Worm (Caenorhabditis elegans) whole organism, L4 larva: ENCODE data around the gene T11G6.3.

Source experiments
- D1046.2 ChIP-seq: fragments of 200-800 bp; sonication (Bioruptor generic); IDR thresholded peaks from 2 replicates; pipeline ENCODE4 v1.3.6; 2022; ENCODE audit warnings: missing genetic modification characterization, missing compliant biosample characterization
- F10B5.3 ChIP-seq: sonication (generic microtip); optimal IDR thresholded peaks from 2 replicates; lab custom pipeline; 2016; ENCODE audit warnings: mild to moderate bottlenecking, missing genetic modification characterization, missing compliant biosample characterization
- F37D6.2 ChIP-seq: sonication (generic microtip); optimal IDR thresholded peaks from 2 replicates; lab custom pipeline; 2016; ENCODE audit warnings: mild to moderate bottlenecking, missing genetic modification characterization, missing compliant biosample characterization
- F49E8.2 ChIP-seq: sonication (generic microtip); optimal IDR thresholded peaks from 2 replicates; lab custom pipeline; 2016; ENCODE audit warnings: missing compliant biosample characterization, mild to moderate bottlenecking, missing genetic modification characterization, borderline replicate concordance
- R02D3.7 ChIP-seq: fragments of 150-350 bp; sonication (generic microtip); optimal IDR thresholded peaks from 3 replicates; lab custom pipeline; 2014; ENCODE audit warnings: missing biosample characterization, missing genetic modification characterization
- Y105C5A.15 ChIP-seq: fragments of 200-800 bp; sonication (Bioruptor generic); IDR thresholded peaks from 2 replicates; pipeline ENCODE4 v1.3.6; 2022; ENCODE audit warnings: missing genetic modification characterization, missing compliant biosample characterization
- ZK337.2 ChIP-seq: fragments of 200-800 bp; sonication (Bioruptor generic); IDR thresholded peaks from 2 replicates; pipeline ENCODE4 v1.3.6; 2022; ENCODE audit warnings: missing genetic modification reagents, missing genetic modification characterization, missing compliant biosample characterization
- ZK546.5 ChIP-seq, 2 experiments: sonication (generic microtip); optimal IDR thresholded peaks; 2 replicates each; lab custom pipeline; 2017; ENCODE audit warnings: missing biosample characterization in 2 of 2, missing genetic modification characterization in 2 of 2
- aha-1 ChIP-seq: fragments of 150-350 bp; peaks from one replicate; lab custom pipeline; 2014; ENCODE audit warnings: missing biosample characterization, missing genetic modification characterization
- ceh-32 ChIP-seq: sonication (generic microtip); optimal IDR thresholded peaks from 2 replicates; lab custom pipeline; 2016; ENCODE audit warnings: mild to moderate bottlenecking, missing genetic modification characterization, missing compliant biosample characterization; ENCODE audit not compliant: poor library complexity
- ceh-62 ChIP-seq: sonication (generic microtip); optimal IDR thresholded peaks from 2 replicates; lab custom pipeline; 2017; ENCODE audit warnings: missing biosample characterization, missing genetic modification characterization
- ceh-82 ChIP-seq: sonication (generic microtip); optimal IDR thresholded peaks from 2 replicates; lab custom pipeline; 2017; ENCODE audit warnings: missing biosample characterization, missing genetic modification characterization
- daf-16 ChIP-seq, 3 experiments: sonication (generic microtip); optimal IDR thresholded peaks; 2 replicates each; lab custom pipeline; 2016 to 2017; ENCODE audit warnings: missing genetic modification characterization in 3 of 3, missing genetic modification reagents in 3 of 3, mild to moderate bottlenecking in 2 of 3, missing compliant biosample characterization in 2 of 3, missing biosample characterization in 1 of 3, moderate library complexity in 1 of 3
- dmd-8 ChIP-seq: fragments of 200-800 bp; sonication (Bioruptor generic); IDR thresholded peaks from 2 replicates; pipeline ENCODE4 v1.3.6; 2022; ENCODE audit warnings: missing genetic modification characterization, missing compliant biosample characterization
- dmd-9 ChIP-seq: fragments of 200-800 bp; sonication (Bioruptor generic); IDR thresholded peaks from 2 replicates; pipeline ENCODE4 v1.3.6; 2022; ENCODE audit warnings: missing genetic modification reagents, missing genetic modification characterization, missing compliant biosample characterization
- dpl-1 ChIP-seq: fragments of 150-350 bp; optimal IDR thresholded peaks from 2 replicates; lab custom pipeline; 2014; ENCODE audit warnings: missing biosample characterization, missing genetic modification reagents, missing genetic modification characterization
- duxl-1 ChIP-seq: sonication (generic microtip); optimal IDR thresholded peaks from 2 replicates; lab custom pipeline; 2016; ENCODE audit warnings: mild to moderate bottlenecking, missing genetic modification characterization, moderate library complexity, missing compliant biosample characterization; ENCODE audit not compliant: poor library complexity
- dve-1 ChIP-seq: sonication (generic microtip); optimal IDR thresholded peaks from 2 replicates; lab custom pipeline; 2017; ENCODE audit warnings: antibody characterized with exemption, mild to moderate bottlenecking, missing genetic modification characterization, missing compliant biosample characterization; ENCODE audit not compliant: insufficient read depth
- egl-27 ChIP-seq: sonication (generic microtip); optimal IDR thresholded peaks from 3 replicates; lab custom pipeline; 2017; ENCODE audit warnings: missing biosample characterization, missing genetic modification reagents, missing genetic modification characterization
- fkh-10 ChIP-seq: fragments of 150-350 bp; optimal IDR thresholded peaks from 2 replicates; lab custom pipeline; 2014; ENCODE audit warnings: missing biosample characterization, missing genetic modification reagents, missing genetic modification characterization
- gei-8 ChIP-seq: fragments of 200-800 bp; sonication (Bioruptor generic); optimal IDR thresholded peaks from 2 replicates; lab custom pipeline; 2018; ENCODE audit warnings: mild to moderate bottlenecking, missing genetic modification characterization, missing compliant biosample characterization
- hif-1 ChIP-seq, 2 experiments: sonication (generic microtip); optimal IDR thresholded peaks; 2 replicates each; lab custom pipeline; 2016 to 2017; ENCODE audit warnings: missing compliant biosample characterization in 2 of 2, missing genetic modification characterization in 2 of 2, missing genetic modification reagents in 2 of 2, missing genotype in 2 of 2, mild to moderate bottlenecking in 1 of 2
- hlh-30 ChIP-seq: sonication (generic microtip); optimal IDR thresholded peaks from 2 replicates; lab custom pipeline; 2017; ENCODE audit warnings: antibody characterized with exemption, mild to moderate bottlenecking, missing genetic modification characterization, missing compliant biosample characterization; ENCODE audit not compliant: insufficient read depth
- jun-1 ChIP-seq: fragments of 150-350 bp; optimal IDR thresholded peaks from 2 replicates; lab custom pipeline; 2014; ENCODE audit warnings: missing biosample characterization, missing genetic modification reagents, missing genetic modification characterization
- lin-1 ChIP-seq: fragments of 200-800 bp; sonication (Bioruptor generic); IDR thresholded peaks from 2 replicates; pipeline ENCODE4 v1.3.6; 2022; ENCODE audit warnings: missing genetic modification reagents, missing genetic modification characterization, missing compliant biosample characterization
- lin-13 ChIP-seq: fragments of 150-350 bp; optimal IDR thresholded peaks from 2 replicates; lab custom pipeline; 2014; ENCODE audit warnings: missing biosample characterization, missing genetic modification reagents, missing genetic modification characterization
- lin-29 ChIP-seq: fragments of 200-800 bp; sonication (Bioruptor generic); IDR thresholded peaks from 2 replicates; pipeline ENCODE4 v1.3.6; 2022; ENCODE audit warnings: missing genetic modification reagents, missing genetic modification characterization, missing compliant biosample characterization
- lin-38 ChIP-seq: fragments of 200-800 bp; sonication (Bioruptor generic); IDR thresholded peaks from 2 replicates; pipeline ENCODE4 v1.3.6; 2022; ENCODE audit warnings: missing genetic modification reagents, missing genetic modification characterization, missing compliant biosample characterization
- lin-39 ChIP-seq: fragments of 150-350 bp; optimal IDR thresholded peaks from 2 replicates; lab custom pipeline; 2014; ENCODE audit warnings: missing biosample characterization, missing genetic modification reagents, missing genetic modification characterization
- lir-3 ChIP-seq: sonication (generic microtip); optimal IDR thresholded peaks from 2 replicates; lab custom pipeline; 2016; ENCODE audit warnings: mild to moderate bottlenecking, missing genetic modification characterization, missing compliant biosample characterization
- lsy-2 ChIP-seq, 2 experiments: fragments of 150-350 bp in 1 of 2; sonication (generic microtip) in 1 of 2; optimal IDR thresholded peaks; 2 replicates each; lab custom pipeline; 2014 to 2017; ENCODE audit warnings: missing biosample characterization in 2 of 2, missing genetic modification characterization in 2 of 2
- mdt-29 ChIP-seq: fragments of 200-800 bp; sonication (Bioruptor generic); IDR thresholded peaks from 2 replicates; pipeline ENCODE4 v1.3.6; 2022; ENCODE audit warnings: missing genetic modification reagents, missing genetic modification characterization, missing compliant biosample characterization
- mep-1 ChIP-seq: fragments of 150-350 bp; sonication (generic microtip); optimal IDR thresholded peaks from 3 replicates; lab custom pipeline; 2014; ENCODE audit warnings: missing biosample characterization, missing genetic modification characterization
- mxl-3 ChIP-seq: fragments of 200-800 bp; sonication (Bioruptor generic); optimal IDR thresholded peaks from 2 replicates; lab custom pipeline; 2018; ENCODE audit warnings: mild to moderate bottlenecking, missing genetic modification characterization, missing compliant biosample characterization
- nhr-102 ChIP-seq: sonication (generic microtip); optimal IDR thresholded peaks from 2 replicates; lab custom pipeline; 2016; ENCODE audit warnings: mild to moderate bottlenecking, missing genetic modification characterization, moderate library complexity, missing compliant biosample characterization
- nhr-11 ChIP-seq: fragments of 150-350 bp; optimal IDR thresholded peaks from 2 replicates; lab custom pipeline; 2014; ENCODE audit warnings: missing biosample characterization, missing genetic modification characterization
- nhr-41 ChIP-seq: fragments of 200-800 bp; sonication (Bioruptor generic); IDR thresholded peaks from 2 replicates; pipeline ENCODE4 v1.3.6; 2022; ENCODE audit warnings: missing genetic modification reagents, missing genetic modification characterization, missing compliant biosample characterization
- nhr-42 ChIP-seq: fragments of 200-800 bp; sonication (Bioruptor generic); IDR thresholded peaks from 2 replicates; pipeline ENCODE4 v1.3.6; 2022; ENCODE audit warnings: missing genetic modification characterization, missing compliant biosample characterization
- nhr-6 ChIP-seq: fragments of 150-350 bp; optimal IDR thresholded peaks from 2 replicates; lab custom pipeline; 2014; ENCODE audit warnings: missing biosample characterization, missing genetic modification characterization
- nhr-77 ChIP-seq: fragments of 150-350 bp; optimal IDR thresholded peaks from 2 replicates; lab custom pipeline; 2014; ENCODE audit warnings: missing biosample characterization, missing genetic modification characterization
- rbr-2 ChIP-seq: sonication (generic microtip); optimal IDR thresholded peaks from 2 replicates; lab custom pipeline; 2016; ENCODE audit warnings: missing genotype, missing genetic modification characterization, missing compliant biosample characterization
- saeg-2 ChIP-seq: fragments of 200-800 bp; sonication (Bioruptor generic); IDR thresholded peaks from 2 replicates; pipeline ENCODE4 v1.3.6; 2022; ENCODE audit warnings: missing genetic modification reagents, missing genetic modification characterization, missing compliant biosample characterization
- skn-1 ChIP-seq: fragments of 150-350 bp; optimal IDR thresholded peaks from 2 replicates; lab custom pipeline; 2014; ENCODE audit warnings: missing biosample characterization, missing genetic modification characterization
- tra-1 ChIP-seq: fragments of 200-800 bp; sonication (Bioruptor generic); IDR thresholded peaks from 2 replicates; pipeline ENCODE4 v1.3.6; 2022; ENCODE audit warnings: missing genetic modification reagents, missing genetic modification characterization, missing compliant biosample characterization
- unc-62 ChIP-seq, 3 experiments: fragments of 150-350 bp in 1 of 3; sonication (generic microtip); optimal IDR thresholded peaks in 2 of 3; peaks in 1 of 3; 1 replicate in 1 of 3; 2 replicates in 2 of 3; lab custom pipeline; 2014 to 2017; ENCODE audit warnings: missing biosample characterization in 3 of 3, missing genetic modification characterization in 3 of 3, missing genetic modification reagents in 3 of 3, missing genotype in 1 of 3
- vab-7 ChIP-seq: fragments of 200-800 bp; sonication (Bioruptor generic); IDR thresholded peaks from 2 replicates; pipeline ENCODE4 v1.3.6; 2022; ENCODE audit warnings: missing genetic modification reagents, missing genetic modification characterization, missing compliant biosample characterization
- zfp-3 ChIP-seq: fragments of 200-800 bp; sonication (Bioruptor generic); conservative IDR thresholded peaks from 2 replicates; pipeline ENCODE4 v1.3.6; 2022; ENCODE audit warnings: missing genetic modification reagents, missing genetic modification characterization, missing compliant biosample characterization
- zip-11 ChIP-seq: fragments of 200-800 bp; sonication (Bioruptor generic); IDR thresholded peaks from 2 replicates; pipeline ENCODE4 v1.3.6; 2022; ENCODE audit warnings: missing genetic modification characterization, missing compliant biosample characterization
- zip-2 ChIP-seq: fragments of 150-350 bp; optimal IDR thresholded peaks from 2 replicates; lab custom pipeline; 2014; ENCODE audit warnings: missing biosample characterization, missing genetic modification characterization
- ztf-11 ChIP-seq: fragments of 150-350 bp; optimal IDR thresholded peaks from 2 replicates; lab custom pipeline; 2014; ENCODE audit warnings: missing biosample characterization, missing genetic modification characterization

Gene T11G6.3

DNA sequence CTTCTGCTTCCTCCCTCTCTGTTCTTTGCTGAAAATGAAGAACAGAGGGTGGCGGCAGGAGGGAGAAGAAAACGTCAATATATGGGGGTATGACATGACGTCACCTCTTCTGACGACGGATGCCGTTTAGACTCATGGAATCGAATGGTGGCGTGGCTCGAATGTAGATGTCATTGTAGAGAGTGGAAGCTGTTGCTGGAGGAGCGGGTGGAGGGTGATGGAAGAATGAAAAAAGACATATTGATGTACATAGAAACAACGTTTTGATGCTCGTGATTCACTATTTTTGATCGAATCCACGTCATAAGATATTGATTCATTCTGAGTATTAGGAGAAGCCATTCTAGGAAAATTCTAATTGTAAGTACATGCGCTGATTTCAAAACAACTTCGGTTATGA, 36.0 kb downstream of the T11G6.3 start (continued):
- TF ChIP-seq lin-38 (GFP tag; lab: Robert Waterston, UW) = no peak
- no peak for TF ChIP-seq lin-39 (tag; lab: Kevin White, UChicago)
- TF ChIP-seq egl-27 (tag; lab: Kevin White, UChicago) = no peak
- no peak for TF ChIP-seq nhr-77
- peak in 1 of 2 experiments; percentile 7 for TF ChIP-seq lsy-2 (tag; optimal IDR thresholded peaks at IDR 0.05; lab: Kevin White, UChicago)
- peak in 1 of 2 experiments; percentile 95 for TF ChIP-seq unc-62 (GFP tag; optimal IDR thresholded peaks at IDR 0.05 in 1 of 2; lab: Kevin White, UChicago)
- no peak for TF ChIP-seq unc-62 (tag; optimal IDR thresholded peaks at IDR 0.05; lab: Kevin White, UChicago)
- TF ChIP-seq gei-8 (GFP tag; lab: Kevin White, UChicago) = no peak
- TF ChIP-seq mxl-3 (GFP tag; lab: Kevin White, UChicago) = no peak
- TF ChIP-seq ZK337.2 (GFP tag; lab: Robert Waterston, UW) = no peak
- no peak for TF ChIP-seq daf-16 (GFP tag; optimal IDR thresholded peaks at IDR 0.05; lab: Kevin White, UChicago)
- no peak for TF ChIP-seq daf-16 (tag; optimal IDR thresholded peaks at IDR 0.05; lab: Kevin White, UChicago)
- peak; percentile 7 for TF ChIP-seq nhr-11 (tag; lab: Kevin White, UChicago)
- 0 out of 2 replicates have a peak, but pooled peaks have one; percentile 19 for TF ChIP-seq vab-7
- TF ChIP-seq hlh-30 (tag; lab: Kevin White, UChicago) = peak; percentile 29
- TF ChIP-seq zip-2 = no peak
- no peak for TF ChIP-seq lin-29 (GFP tag; lab: Robert Waterston, UW)
- no peak for TF ChIP-seq dmd-8
- TF ChIP-seq D1046.2 (GFP tag; lab: Robert Waterston, UW) = no peak
- peak; percentile 49 for TF ChIP-seq rbr-2 (tag; lab: Kevin White, UChicago)
- TF ChIP-seq duxl-1 = no peak
- TF ChIP-seq mep-1 = no peak
- no peak for TF ChIP-seq tra-1 (GFP tag; lab: Robert Waterston, UW)
- TF ChIP-seq hif-1 (tag; optimal IDR thresholded peaks at IDR 0.05; lab: Kevin White, UChicago) = no peak
- 0 out of 2 replicates have a peak, but pooled peaks have one; percentile 24 for TF ChIP-seq Y105C5A.15 (GFP tag; lab: Robert Waterston, UW)
- TF ChIP-seq ceh-62 (tag; lab: Kevin White, UChicago) = no peak
- peak; percentile 92 for TF ChIP-seq aha-1 (tag; lab: Kevin White, UChicago)
- no peak for TF ChIP-seq nhr-6 (tag; lab: Kevin White, UChicago)
- TF ChIP-seq F37D6.2 (tag; lab: Kevin White, UChicago) = peak; percentile 10

DNA sequence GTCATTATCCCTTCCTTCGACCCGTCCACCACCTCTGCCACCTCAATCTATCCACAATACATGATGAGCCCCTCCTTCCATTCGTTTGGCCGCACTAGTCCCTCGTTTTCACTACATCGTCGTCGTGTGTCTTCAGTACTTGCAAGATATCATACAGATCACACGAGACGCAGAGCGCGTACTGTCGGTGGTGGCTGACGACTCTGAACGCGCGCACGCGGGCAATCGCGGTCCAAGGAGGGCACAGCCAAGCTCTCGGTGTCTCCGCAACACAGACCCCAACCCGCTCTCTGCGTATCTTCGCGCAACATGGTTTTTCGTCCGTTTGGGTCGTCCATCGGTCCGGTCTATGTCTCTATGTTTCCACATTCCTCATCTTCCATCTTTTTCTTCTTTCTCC, 38.0 kb downstream of the T11G6.3 start:
- TF ChIP-seq ceh-82 (tag; lab: Kevin White, UChicago) (no peak), mdt-29 (GFP tag; lab: Robert Waterston, UW) (no peak), ztf-11 (no peak), jun-1 (tag; lab: Kevin White, UChicago) (no peak), egl-27 (tag; lab: Kevin White, UChicago) (no peak), dve-1 (no peak), ZK546.5 (tag; optimal IDR thresholded peaks at IDR 0.05; lab: Kevin White, UChicago) (no peak), skn-1 (tag; lab: Kevin White, UChicago) (no peak), dmd-9 (GFP tag; lab: Robert Waterston, UW) (no peak), D1046.2 (GFP tag; lab: Robert Waterston, UW) (no peak), lin-13 (GFP tag; lab: Kevin White, UChicago) (no peak), lin-1 (GFP tag; lab: Robert Waterston, UW) (no peak), vab-7 (no peak), zfp-3 (no peak), zip-11 (GFP tag; lab: Robert Waterston, UW) (no peak), F10B5.3 (tag; lab: Kevin White, UChicago) (no peak), nhr-42 (no peak), nhr-41 (GFP tag; lab: Robert Waterston, UW) (no peak), R02D3.7 (tag; lab: Kevin White, UChicago) (no peak), saeg-2 (GFP tag; lab: Robert Waterston, UW) (no peak), ceh-32 (tag; lab: Kevin White, UChicago) (no peak), F49E8.2 (tag; lab: Kevin White, UChicago) (no peak), mep-1 (peak; percentile 26), nhr-102 (no peak), lir-3 (no peak), dpl-1 (GFP tag; lab: Kevin White, UChicago) (no peak), zip-2 (no peak), fkh-10 (GFP tag; lab: Kevin White, UChicago) (no peak)
